Worm (Caenorhabditis elegans): ENCODE measurements around the gene smk-1.

smk-1 gene

DNA sequence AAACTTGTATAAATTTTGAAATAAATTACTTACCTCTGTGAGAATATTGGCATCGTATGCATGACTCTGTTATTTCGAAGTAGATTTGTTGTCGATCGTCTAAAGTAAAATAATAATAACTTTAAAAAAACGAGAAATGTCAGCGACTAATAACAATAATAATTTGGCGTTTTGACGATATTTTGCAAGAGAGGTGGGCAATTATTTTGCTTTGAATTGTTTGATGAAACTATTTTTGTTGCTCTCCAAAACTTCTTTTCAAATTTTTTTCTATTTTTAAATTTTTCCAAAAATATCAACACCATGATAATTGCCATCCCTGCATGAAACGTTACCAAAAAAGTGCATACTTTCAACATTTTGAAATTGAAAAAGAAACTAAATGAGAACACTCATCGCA is 8.4 kb upstream of the smk-1 start, which contains the start of gene F41E6.7:
F41E6.7 (minus strand) TSS at position 101 of the 400 bp plus-strand sequence.
- TF ChIP-seq unc-120 (tag; optimal IDR thresholded peaks at IDR 0.05; ENCODE audit: poor library complexity, severe bottlenecking) (no peak), blmp-1 (tag; optimal IDR thresholded peaks at IDR 0.05) (no peak), zip-8 (tag; optimal IDR thresholded peaks at IDR 0.05) (no peak), snpc-4 (tag; optimal IDR thresholded peaks at IDR 0.05) (no peak), mab-5 (tag; optimal IDR thresholded peaks at IDR 0.05) (no peak), hlh-1 (tag; optimal IDR thresholded peaks at IDR 0.05) (no peak), pha-4 (tag; optimal IDR thresholded peaks at IDR 0.05) (no peak), bed-3 (GFP tag; optimal IDR thresholded peaks at IDR 0.05) (no peak), mls-2 (tag; optimal IDR thresholded peaks at IDR 0.05) (no peak), lin-32 (GFP tag; optimal IDR thresholded peaks at IDR 0.05) (no peak), nhr-76 (tag; optimal IDR thresholded peaks at IDR 0.05) (no peak), elt-1 (tag; optimal IDR thresholded peaks at IDR 0.05; ENCODE audit: borderline replicate concordance, insufficient read depth) (no peak), ces-1 (GFP tag; optimal IDR thresholded peaks at IDR 0.05) (no peak), cnd-1 (tag; optimal IDR thresholded peaks at IDR 0.05) (no peak), unc-62 (GFP tag; optimal IDR thresholded peaks at IDR 0.05) (no peak), lsy-2 (tag; optimal IDR thresholded peaks at IDR 0.05) (no peak), sptf-1 (tag; optimal IDR thresholded peaks at IDR 0.05) (no peak), tbx-8 (GFP tag; optimal IDR thresholded peaks at IDR 0.05) (no peak), ceh-39 (tag; optimal IDR thresholded peaks at IDR 0.05) (no peak)

DNA sequence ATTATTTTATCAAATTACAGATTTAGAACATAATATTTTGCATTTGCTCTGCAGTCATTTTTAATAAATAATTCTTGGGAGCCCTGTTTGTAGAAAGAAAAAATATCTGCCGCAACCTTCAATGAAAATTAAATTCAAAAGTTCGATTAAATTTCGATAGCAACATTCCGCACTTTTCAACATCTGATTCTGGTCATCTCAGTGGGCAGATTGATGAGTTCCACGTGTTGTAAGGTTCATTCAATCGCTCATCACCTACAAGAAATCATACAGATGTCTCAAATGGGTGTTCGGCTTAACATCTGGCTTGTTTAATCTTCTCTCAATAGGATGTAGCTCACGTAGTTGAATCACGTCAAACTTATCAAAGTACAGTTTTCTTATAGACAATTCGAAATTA is 7.6 kb upstream of the smk-1 start:
- TF ChIP-seq ces-1 (GFP tag; optimal IDR thresholded peaks at IDR 0.05), result no peak
- no peak for TF ChIP-seq sptf-1 (tag; optimal IDR thresholded peaks at IDR 0.05)
- TF ChIP-seq ceh-39 (tag; optimal IDR thresholded peaks at IDR 0.05), result no peak
- TF ChIP-seq mab-5 (tag; optimal IDR thresholded peaks at IDR 0.05), result no peak
- no peak for TF ChIP-seq nhr-76 (tag; optimal IDR thresholded peaks at IDR 0.05)
- TF ChIP-seq M03D4.4 (tag; optimal IDR thresholded peaks at IDR 0.05), result no peak

DNA sequence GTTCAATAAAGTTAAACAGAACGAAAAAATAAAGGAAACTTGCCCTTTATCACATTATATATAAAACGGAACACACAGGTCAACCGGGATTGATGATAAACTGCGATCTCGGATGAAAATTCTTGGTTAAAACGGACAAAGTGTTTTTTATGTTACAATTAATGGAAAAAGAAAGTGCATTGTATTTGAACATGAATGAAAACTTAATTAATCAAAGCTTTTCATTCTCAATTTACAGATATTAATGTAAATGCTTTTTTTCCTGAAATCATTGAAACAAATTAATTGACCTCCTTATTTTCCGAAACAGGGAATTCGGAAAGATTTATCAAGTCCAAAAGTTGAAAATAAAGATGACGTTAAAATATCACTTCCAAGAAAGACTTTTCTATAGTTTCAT is 6.2 kb upstream of the smk-1 start, which contains the start of gene F41E6.8:
F41E6.8 (minus strand) TSS at position 101 of the 400 bp plus-strand sequence.
- no peak for TF ChIP-seq unc-120 (tag; optimal IDR thresholded peaks at IDR 0.05; ENCODE audit: poor library complexity, severe bottlenecking)
- TF ChIP-seq hlh-1 (tag; optimal IDR thresholded peaks at IDR 0.05), result no peak
- no peak for TF ChIP-seq lin-32 (GFP tag; optimal IDR thresholded peaks at IDR 0.05)
- no peak for TF ChIP-seq ceh-39 (tag; optimal IDR thresholded peaks at IDR 0.05)
- TF ChIP-seq unc-62 (GFP tag; optimal IDR thresholded peaks at IDR 0.05), result no peak
- TF ChIP-seq lin-13 (tag; optimal IDR thresholded peaks at IDR 0.05), result no peak
- no peak for TF ChIP-seq nhr-76 (tag; optimal IDR thresholded peaks at IDR 0.05)
- no peak for TF ChIP-seq tbx-8 (GFP tag; optimal IDR thresholded peaks at IDR 0.05)
- TF ChIP-seq elt-3 (tag; optimal IDR thresholded peaks at IDR 0.05), result no peak
- TF ChIP-seq sptf-1 (tag; optimal IDR thresholded peaks at IDR 0.05), result no peak
- TF ChIP-seq M03D4.4 (tag; optimal IDR thresholded peaks at IDR 0.05), result no peak
- no peak for TF ChIP-seq unc-39 (tag; optimal IDR thresholded peaks at IDR 0.05)
- TF ChIP-seq zip-8 (tag; optimal IDR thresholded peaks at IDR 0.05), result no peak
- TF ChIP-seq blmp-1 (tag; optimal IDR thresholded peaks at IDR 0.05), result no peak
- no peak for TF ChIP-seq ztf-11 (tag; optimal IDR thresholded peaks at IDR 0.05)
- TF ChIP-seq mab-5 (tag; optimal IDR thresholded peaks at IDR 0.05), result no peak
- TF ChIP-seq ces-1 (GFP tag; optimal IDR thresholded peaks at IDR 0.05), result no peak
- TF ChIP-seq ham-2 (GFP tag; optimal IDR thresholded peaks at IDR 0.05), result no peak
- TF ChIP-seq nhr-28 (tag; optimal IDR thresholded peaks at IDR 0.05), result no peak

DNA sequence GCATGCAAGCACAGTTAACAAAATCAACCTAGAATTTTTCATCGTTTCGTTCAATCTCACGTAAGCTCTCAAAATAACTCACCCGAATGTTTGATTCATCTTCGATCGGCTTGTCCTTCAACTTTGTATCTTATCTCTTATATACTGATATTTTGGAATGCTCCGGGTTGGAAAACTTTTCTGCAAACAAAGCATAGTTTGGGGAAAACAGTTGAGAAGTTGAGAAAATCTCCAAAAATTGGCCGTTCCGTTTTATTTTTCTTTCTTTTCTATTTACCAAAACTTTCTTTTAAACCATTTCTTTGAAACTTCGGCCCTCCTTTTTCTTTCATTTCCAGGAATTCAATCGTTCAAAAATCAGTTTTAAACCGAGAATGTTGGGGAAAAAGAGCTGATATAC is 5.0 kb upstream of the smk-1 start, which contains the start of gene F41E6.15:
F41E6.15 (minus strand) TSS at position 101 of the 400 bp plus-strand sequence.
- TF ChIP-seq lin-32 (GFP tag; optimal IDR thresholded peaks at IDR 0.05) (no peak), lin-13 (tag; optimal IDR thresholded peaks at IDR 0.05) (no peak), ztf-11 (tag; optimal IDR thresholded peaks at IDR 0.05) (no peak), mep-1 (tag; optimal IDR thresholded peaks at IDR 0.05) (no peak), sem-2 (GFP tag; optimal IDR thresholded peaks at IDR 0.05) (no peak), nhr-28 (tag; optimal IDR thresholded peaks at IDR 0.05) (no peak)

DNA sequence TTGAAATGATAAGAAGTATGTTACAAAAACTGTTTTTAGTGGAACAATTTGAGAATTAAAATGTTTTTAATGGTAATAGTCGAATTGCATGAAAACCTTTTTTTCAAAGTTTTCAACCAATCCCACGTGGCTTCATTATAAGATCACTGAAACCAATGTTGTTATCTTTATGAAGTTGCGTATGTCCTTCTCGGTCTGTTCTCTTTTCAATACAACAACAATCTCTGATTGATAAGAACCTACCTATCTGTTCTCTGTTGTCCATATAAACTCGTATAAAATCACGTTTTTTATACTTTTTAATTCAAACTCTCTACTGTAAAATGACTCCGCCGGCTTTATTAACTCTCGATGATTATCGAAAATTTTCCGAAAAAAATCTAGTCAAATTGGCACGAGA is 4.3 kb upstream of the smk-1 start, which contains the start of gene F41E6.5:
F41E6.5 (plus strand) TSS at position 209 of the 400 bp plus-strand sequence.
- no peak for TF ChIP-seq lin-13 (tag; optimal IDR thresholded peaks at IDR 0.05)
- no peak for TF ChIP-seq lin-32 (GFP tag; optimal IDR thresholded peaks at IDR 0.05)
- no peak for TF ChIP-seq unc-120 (tag; optimal IDR thresholded peaks at IDR 0.05; ENCODE audit: poor library complexity, severe bottlenecking)
- TF ChIP-seq ceh-43 (GFP tag; optimal IDR thresholded peaks at IDR 0.05), result no peak
- no peak for TF ChIP-seq unc-62 (GFP tag; optimal IDR thresholded peaks at IDR 0.05)
- no peak for TF ChIP-seq blmp-1 (tag; optimal IDR thresholded peaks at IDR 0.05)
- no peak for TF ChIP-seq ceh-83 (GFP tag; optimal IDR thresholded peaks at IDR 0.05)
- TF ChIP-seq bed-3 (GFP tag; optimal IDR thresholded peaks at IDR 0.05), result no peak
- TF ChIP-seq mab-5 (tag; optimal IDR thresholded peaks at IDR 0.05), result no peak
- no peak for TF ChIP-seq ceh-39 (tag; optimal IDR thresholded peaks at IDR 0.05)
- no peak for TF ChIP-seq lsy-2 (tag; optimal IDR thresholded peaks at IDR 0.05)
- no peak for TF ChIP-seq zip-8 (tag; optimal IDR thresholded peaks at IDR 0.05)

Measured in whole organism, mixed stage, embryonic.